Worm (Caenorhabditis elegans): Measurements from ENCODE around the gene fipr-21.

fipr-21 gene

ce11 chrX:10304178-10304577 is at the start of gene fipr-21:
Gene fipr-21 (plus strand): TSS chrX:10304529.
- TF ChIP-seq klf-2 (GFP tag; conservative IDR thresholded peaks at IDR 0.05), result no peak
- TF ChIP-seq flt-1 (GFP tag; IDR thresholded peaks at IDR 0.05), result no peak
- no peak for TF ChIP-seq ztf-23 (GFP tag; IDR thresholded peaks at IDR 0.05)
- TF ChIP-seq cog-1 (tag; optimal IDR thresholded peaks at IDR 0.05), result no peak
- TF ChIP-seq ref-1 (GFP tag; conservative IDR thresholded peaks at IDR 0.05), result no peak
- no peak for TF ChIP-seq ztf-29 (GFP tag; IDR thresholded peaks at IDR 0.05)
- no peak for TF ChIP-seq T22C8.4 (GFP tag; IDR thresholded peaks at IDR 0.05)
- TF ChIP-seq tab-1 (GFP tag; IDR thresholded peaks at IDR 0.05), result no peak
- no peak for TF ChIP-seq med-1 (GFP tag; optimal IDR thresholded peaks at IDR 0.05; ENCODE audit: insufficient read depth)

- TF ChIP-seq ref-1 (GFP tag; conservative IDR thresholded peaks at IDR 0.05), result no peak
- TF ChIP-seq flt-1 (GFP tag; IDR thresholded peaks at IDR 0.05), result no peak
- TF ChIP-seq ztf-29 (GFP tag; IDR thresholded peaks at IDR 0.05), result no peak
- TF ChIP-seq cog-1 (tag; optimal IDR thresholded peaks at IDR 0.05), result no peak
- TF ChIP-seq T22C8.4 (GFP tag; IDR thresholded peaks at IDR 0.05), result no peak
- TF ChIP-seq med-1 (GFP tag; optimal IDR thresholded peaks at IDR 0.05; ENCODE audit: insufficient read depth), result no peak
Measured at ce11 chrX:10260035-10260434, 44.3 kb upstream of the fipr-21 start, which contains the start of gene C32A9.1. Gene C32A9.1 (minus strand): TSS chrX:10260135.

ce11 chrX:10262299-10262698 is 42.0 kb upstream of the fipr-21 start:
- TF ChIP-seq klf-2 (GFP tag; conservative IDR thresholded peaks at IDR 0.05) (no peak), ref-1 (GFP tag; conservative IDR thresholded peaks at IDR 0.05) (no peak), T22C8.4 (GFP tag; IDR thresholded peaks at IDR 0.05) (no peak), ztf-29 (GFP tag; IDR thresholded peaks at IDR 0.05) (no peak), tab-1 (GFP tag; IDR thresholded peaks at IDR 0.05) (no peak), med-1 (GFP tag; optimal IDR thresholded peaks at IDR 0.05; ENCODE audit: insufficient read depth) (no peak), ztf-23 (GFP tag; IDR thresholded peaks at IDR 0.05) (no peak), flt-1 (GFP tag; IDR thresholded peaks at IDR 0.05) (no peak)

ce11 chrX:10273392-10273791 is 30.9 kb upstream of the fipr-21 start, which contains the start of gene F41E7.2:
Gene F41E7.2 (plus strand): TSS chrX:10273692.
- TF ChIP-seq ztf-23 (GFP tag; IDR thresholded peaks at IDR 0.05), result no peak
- no peak for TF ChIP-seq cog-1 (tag; optimal IDR thresholded peaks at IDR 0.05)
- TF ChIP-seq flt-1 (GFP tag; IDR thresholded peaks at IDR 0.05), result no peak
- TF ChIP-seq ztf-29 (GFP tag; IDR thresholded peaks at IDR 0.05), result no peak
- TF ChIP-seq med-1 (GFP tag; optimal IDR thresholded peaks at IDR 0.05; ENCODE audit: insufficient read depth), result no peak
- no peak for TF ChIP-seq tab-1 (GFP tag; IDR thresholded peaks at IDR 0.05)
- TF ChIP-seq ref-1 (GFP tag; conservative IDR thresholded peaks at IDR 0.05), result no peak
- TF ChIP-seq T22C8.4 (GFP tag; IDR thresholded peaks at IDR 0.05), result no peak
- TF ChIP-seq klf-2 (GFP tag; conservative IDR thresholded peaks at IDR 0.05), result no peak

- TF ChIP-seq ztf-29 (GFP tag; IDR thresholded peaks at IDR 0.05) (no peak), cog-1 (tag; optimal IDR thresholded peaks at IDR 0.05) (no peak), ztf-23 (GFP tag; IDR thresholded peaks at IDR 0.05) (no peak), T22C8.4 (GFP tag; IDR thresholded peaks at IDR 0.05) (no peak), med-1 (GFP tag; optimal IDR thresholded peaks at IDR 0.05; ENCODE audit: insufficient read depth) (no peak), ref-1 (GFP tag; conservative IDR thresholded peaks at IDR 0.05) (no peak)
Measured at ce11 chrX:10274470-10274869, 29.9 kb upstream of the fipr-21 start.

ce11 chrX:10277118-10277517 is 27.2 kb upstream of the fipr-21 start:
- TF ChIP-seq flt-1 (GFP tag; IDR thresholded peaks at IDR 0.05) (no peak), cog-1 (tag; optimal IDR thresholded peaks at IDR 0.05) (no peak), tab-1 (GFP tag; IDR thresholded peaks at IDR 0.05) (no peak), ztf-23 (GFP tag; IDR thresholded peaks at IDR 0.05) (no peak), ztf-29 (GFP tag; IDR thresholded peaks at IDR 0.05) (no peak), ref-1 (GFP tag; conservative IDR thresholded peaks at IDR 0.05) (no peak), klf-2 (GFP tag; conservative IDR thresholded peaks at IDR 0.05) (no peak), med-1 (GFP tag; optimal IDR thresholded peaks at IDR 0.05; ENCODE audit: insufficient read depth) (no peak), T22C8.4 (GFP tag; IDR thresholded peaks at IDR 0.05) (no peak)

- no peak for TF ChIP-seq ztf-29 (GFP tag; IDR thresholded peaks at IDR 0.05)
- TF ChIP-seq T22C8.4 (GFP tag; IDR thresholded peaks at IDR 0.05), result no peak
- TF ChIP-seq ref-1 (GFP tag; conservative IDR thresholded peaks at IDR 0.05), result no peak
- no peak for TF ChIP-seq cog-1 (tag; optimal IDR thresholded peaks at IDR 0.05)
- TF ChIP-seq flt-1 (GFP tag; IDR thresholded peaks at IDR 0.05), result no peak
- TF ChIP-seq med-1 (GFP tag; optimal IDR thresholded peaks at IDR 0.05; ENCODE audit: insufficient read depth), result no peak
- no peak for TF ChIP-seq tab-1 (GFP tag; IDR thresholded peaks at IDR 0.05)
- TF ChIP-seq ztf-23 (GFP tag; IDR thresholded peaks at IDR 0.05), result no peak
- no peak for TF ChIP-seq klf-2 (GFP tag; conservative IDR thresholded peaks at IDR 0.05)
Measured at ce11 chrX:10279299-10279698, 25.0 kb upstream of the fipr-21 start, which contains the start of gene slc-9B.1. Gene slc-9B.1 (plus strand): TSS chrX:10279599.

ce11 chrX:10285634-10286033 is 18.7 kb upstream of the fipr-21 start, which contains the start of gene npr-6:
Gene npr-6 (minus strand): TSS chrX:10285734.
- TF ChIP-seq ztf-29 (GFP tag; IDR thresholded peaks at IDR 0.05) (no peak), flt-1 (GFP tag; IDR thresholded peaks at IDR 0.05) (no peak), med-1 (GFP tag; optimal IDR thresholded peaks at IDR 0.05; ENCODE audit: insufficient read depth) (no peak), cog-1 (tag; optimal IDR thresholded peaks at IDR 0.05) (no peak), klf-2 (GFP tag; conservative IDR thresholded peaks at IDR 0.05) (no peak), tab-1 (GFP tag; IDR thresholded peaks at IDR 0.05) (no peak)

- TF ChIP-seq flt-1 (GFP tag; IDR thresholded peaks at IDR 0.05) (no peak), ref-1 (GFP tag; conservative IDR thresholded peaks at IDR 0.05) (no peak), T22C8.4 (GFP tag; IDR thresholded peaks at IDR 0.05) (no peak), ztf-23 (GFP tag; IDR thresholded peaks at IDR 0.05) (no peak), klf-2 (GFP tag; conservative IDR thresholded peaks at IDR 0.05) (no peak), med-1 (GFP tag; optimal IDR thresholded peaks at IDR 0.05; ENCODE audit: insufficient read depth) (no peak), tab-1 (GFP tag; IDR thresholded peaks at IDR 0.05) (no peak), cog-1 (tag; optimal IDR thresholded peaks at IDR 0.05) (no peak), ztf-29 (GFP tag; IDR thresholded peaks at IDR 0.05) (no peak)
Measured at ce11 chrX:10297410-10297809, 6.9 kb upstream of the fipr-21 start.

ce11 chrX:10301920-10302319 is 2.4 kb upstream of the fipr-21 start:
- TF ChIP-seq flt-1 (GFP tag; IDR thresholded peaks at IDR 0.05) (no peak), med-1 (GFP tag; optimal IDR thresholded peaks at IDR 0.05; ENCODE audit: insufficient read depth) (no peak), T22C8.4 (GFP tag; IDR thresholded peaks at IDR 0.05) (no peak), ref-1 (GFP tag; conservative IDR thresholded peaks at IDR 0.05) (no peak), ztf-23 (GFP tag; IDR thresholded peaks at IDR 0.05) (no peak), klf-2 (GFP tag; conservative IDR thresholded peaks at IDR 0.05) (no peak)
